Fruit fly (Drosophila melanogaster) whole organism, embryonic: ENCODE results near the gene Amacr.

ENCODE experiments used
- Atf3 ChIP-seq: fragments of 200-800 bp; sonication (Bioruptor generic); optimal IDR thresholded peaks from 3 replicates; lab custom pipeline; 2016; ENCODE audit warnings: missing biosample characterization, missing genetic modification characterization
- Blimp-1 ChIP-seq: fragments of 200-800 bp; sonication (Bioruptor generic); optimal IDR thresholded peaks from 3 replicates; lab custom pipeline; 2018; ENCODE audit warnings: missing biosample characterization, missing genetic modification characterization, mild to moderate bottlenecking, moderate library complexity, missing genetic modification reagents
- CG12104 ChIP-seq: fragments of 200-800 bp; sonication (Bioruptor generic); optimal IDR thresholded peaks from 3 replicates; lab custom pipeline; 2016; ENCODE audit warnings: missing biosample characterization, missing genetic modification characterization
- CG12236 ChIP-seq: fragments of 200-800 bp; sonication (Bioruptor generic); optimal IDR thresholded peaks from 2 replicates; lab custom pipeline; 2016; ENCODE audit warnings: missing biosample characterization, missing genetic modification characterization
- CG12769 ChIP-seq: fragments of 200-800 bp; sonication (Bioruptor generic); optimal IDR thresholded peaks from 2 replicates; lab custom pipeline; 2019; ENCODE audit warnings: missing biosample characterization, mild to moderate bottlenecking, missing genetic modification characterization, moderate library complexity
- CG13123 ChIP-seq: fragments of 200-800 bp; sonication (Bioruptor generic); optimal IDR thresholded peaks from 2 replicates; lab custom pipeline; 2016; ENCODE audit warnings: missing biosample characterization, missing genetic modification characterization
- CG18599 ChIP-seq: fragments of 200-800 bp; sonication (Bioruptor generic); optimal IDR thresholded peaks from 3 replicates; lab custom pipeline; 2017; ENCODE audit warnings: missing biosample characterization, missing genetic modification characterization, mild to moderate bottlenecking, moderate library complexity, missing genetic modification reagents
- CG30020 ChIP-seq: fragments of 200-800 bp; optimal IDR thresholded peaks from 2 replicates; lab custom pipeline; 2019; ENCODE audit warnings: missing biosample characterization, mild to moderate bottlenecking, missing genetic modification characterization, moderate library complexity
- CG32767 ChIP-seq: fragments of 200-800 bp; sonication (Bioruptor generic); IDR thresholded peaks from 2 replicates; pipeline ENCODE4 v1.3.6; 2022; ENCODE audit warnings: missing biosample characterization, missing genetic modification characterization
- CG4730 ChIP-seq: fragments of 200-800 bp; sonication (Bioruptor generic); IDR thresholded peaks from 2 replicates; pipeline ENCODE4 v1.3.6; 2022; ENCODE audit warnings: missing biosample characterization, missing genetic modification characterization
- CG6272 ChIP-seq: fragments of 200-800 bp; sonication (Bioruptor generic); IDR thresholded peaks from 2 replicates; pipeline ENCODE4 v1.3.6; 2022; ENCODE audit warnings: missing biosample characterization, missing genetic modification characterization
- CG6765 ChIP-seq: fragments of 200-800 bp; sonication (Bioruptor generic); optimal IDR thresholded peaks from 3 replicates; lab custom pipeline; 2017; ENCODE audit warnings: missing biosample characterization, mild to moderate bottlenecking, missing genetic modification characterization
- CG6813 ChIP-seq: fragments of 200-800 bp; sonication (Bioruptor generic); optimal IDR thresholded peaks from 2 replicates; lab custom pipeline; 2017; ENCODE audit warnings: missing biosample characterization, missing genetic modification characterization, mild to moderate bottlenecking, moderate library complexity, missing genetic modification reagents
- CG8089 ChIP-seq: fragments of 200-800 bp; sonication (Bioruptor generic); optimal IDR thresholded peaks from 3 replicates; lab custom pipeline; 2016; ENCODE audit warnings: missing biosample characterization, missing genetic modification characterization
- CG8281 ChIP-seq: fragments of 200-800 bp; sonication (Bioruptor generic); optimal IDR thresholded peaks from 2 replicates; lab custom pipeline; 2018; ENCODE audit warnings: missing biosample characterization, mild to moderate bottlenecking, missing genetic modification characterization, moderate library complexity
- CG8765 ChIP-seq: fragments of 200-800 bp; sonication (Bioruptor generic); IDR thresholded peaks from 2 replicates; pipeline ENCODE4 v1.3.6; 2022; ENCODE audit warnings: missing biosample characterization, missing genetic modification characterization
- CrebB ChIP-seq: fragments of 200-800 bp; sonication (Bioruptor generic); optimal IDR thresholded peaks from 3 replicates; lab custom pipeline; 2018; ENCODE audit warnings: missing biosample characterization, mild to moderate bottlenecking, missing genetic modification characterization
- D ChIP-seq, 2 experiments: fragments of 200-800 bp in 1 of 2; fragments of >200 bp in 1 of 2; sonication (Bioruptor generic) in 1 of 2; optimal IDR thresholded peaks; 2 replicates in 1 of 2; 3 replicates in 1 of 2; lab custom pipeline; 2017; ENCODE audit warnings: mild to moderate bottlenecking in 1 of 2, missing biosample characterization in 1 of 2, missing genetic modification characterization in 1 of 2, missing genetic modification reagents in 1 of 2
- Dp ChIP-seq: fragments of 200-800 bp; sonication (Bioruptor generic); optimal IDR thresholded peaks from 2 replicates; lab custom pipeline; 2018; ENCODE audit warnings: missing biosample characterization, mild to moderate bottlenecking, missing genetic modification characterization, moderate library complexity
- Elba2 ChIP-seq: fragments of 200-800 bp; sonication (Bioruptor generic); optimal IDR thresholded peaks from 3 replicates; lab custom pipeline; 2016; ENCODE audit warnings: missing biosample characterization, missing genetic modification characterization
- H15 ChIP-seq: fragments of 200-800 bp; sonication (Bioruptor generic); IDR thresholded peaks from 3 replicates; pipeline ENCODE4 v1.3.6; 2022; ENCODE audit warnings: missing biosample characterization, missing genetic modification characterization
- Hand ChIP-seq: fragments of 200-800 bp; sonication (Bioruptor generic); optimal IDR thresholded peaks from 2 replicates; lab custom pipeline; 2017; ENCODE audit warnings: mild to moderate bottlenecking, missing biosample characterization, missing genetic modification reagents, missing genetic modification characterization
- Hmr ChIP-seq: fragments of 200-800 bp; sonication (Bioruptor generic); optimal IDR thresholded peaks from 3 replicates; lab custom pipeline; 2017; ENCODE audit warnings: mild to moderate bottlenecking, missing biosample characterization, missing genetic modification reagents, missing genetic modification characterization
- Jarid2 ChIP-seq: fragments of 200-800 bp; sonication (Bioruptor generic); optimal IDR thresholded peaks from 3 replicates; lab custom pipeline; 2017; ENCODE audit warnings: mild to moderate bottlenecking, missing biosample characterization, missing genetic modification reagents, missing genetic modification characterization
- MESR4 ChIP-seq: fragments of 200-800 bp; sonication (Bioruptor generic); optimal IDR thresholded peaks from 2 replicates; lab custom pipeline; 2018; ENCODE audit warnings: missing biosample characterization, mild to moderate bottlenecking, missing genetic modification characterization, moderate library complexity
- Sin3A ChIP-seq: fragments of >200 bp; optimal IDR thresholded peaks from 2 replicates; lab custom pipeline; 2018
- Taf1 ChIP-seq: fragments of 200-800 bp; sonication (Bioruptor generic); IDR thresholded peaks from 2 replicates; pipeline ENCODE4 v1.3.6; 2022; ENCODE audit warnings: missing biosample characterization, missing genetic modification characterization
- ac ChIP-seq: fragments of 200-800 bp; sonication (Bioruptor generic); optimal IDR thresholded peaks from 3 replicates; lab custom pipeline; 2017; ENCODE audit warnings: missing biosample characterization, mild to moderate bottlenecking, missing genetic modification characterization
- bcd ChIP-seq: fragments of 200-800 bp; sonication (Bioruptor generic); optimal IDR thresholded peaks from 2 replicates; lab custom pipeline; 2017; ENCODE audit warnings: missing biosample characterization, mild to moderate bottlenecking, missing genetic modification characterization
- bowl ChIP-seq: fragments of 200-800 bp; sonication (Bioruptor generic); IDR thresholded peaks from 2 replicates; pipeline ENCODE4 v1.3.6; 2022; ENCODE audit warnings: missing biosample characterization, missing genetic modification characterization
- chinmo ChIP-seq: fragments of 200-800 bp; sonication (Bioruptor generic); IDR thresholded peaks from 4 replicates; pipeline ENCODE4 v1.3.6; 2022; ENCODE audit warnings: missing biosample characterization, missing genetic modification characterization; ENCODE audit not compliant: partially characterized antibody
- chm ChIP-seq: fragments of 200-800 bp; sonication (Bioruptor generic); IDR thresholded peaks from 2 replicates; pipeline ENCODE4 v1.3.6; 2022; ENCODE audit warnings: missing biosample characterization, missing genetic modification characterization
- dpn ChIP-seq, 2 experiments: fragments of 200-800 bp; sonication (Bioruptor generic); optimal IDR thresholded peaks; 3 replicates each; lab custom pipeline; 2016; ENCODE audit warnings: missing biosample characterization in 2 of 2, missing genetic modification characterization in 2 of 2
- ems ChIP-seq: fragments of 200-800 bp; sonication (Bioruptor generic); optimal IDR thresholded peaks from 3 replicates; lab custom pipeline; 2016; ENCODE audit warnings: missing biosample characterization, missing genetic modification characterization
- grn ChIP-seq: fragments of 200-800 bp; sonication (Bioruptor generic); optimal IDR thresholded peaks from 3 replicates; lab custom pipeline; 2017; ENCODE audit warnings: missing biosample characterization, missing genetic modification characterization
- gt ChIP-seq: fragments of 200-800 bp; sonication (Bioruptor generic); IDR thresholded peaks from 2 replicates; pipeline ENCODE4 v1.3.6; 2022; ENCODE audit warnings: missing biosample characterization, missing genetic modification characterization
- hb ChIP-seq: fragments of 200-800 bp; sonication (Bioruptor generic); IDR thresholded peaks from 3 replicates; pipeline ENCODE4 v1.3.6; 2022; ENCODE audit warnings: missing biosample characterization, missing genetic modification characterization; ENCODE audit not compliant: partially characterized antibody
- hbn ChIP-seq: fragments of 200-800 bp; sonication (Bioruptor generic); IDR thresholded peaks from 2 replicates; pipeline ENCODE4 v1.3.6; 2022; ENCODE audit warnings: missing biosample characterization, missing genetic modification characterization; ENCODE audit not compliant: partially characterized antibody
- her ChIP-seq: fragments of 200-800 bp; sonication (Bioruptor generic); optimal IDR thresholded peaks from 2 replicates; lab custom pipeline; 2016; ENCODE audit warnings: missing biosample characterization, missing genetic modification characterization
- nau ChIP-seq: fragments of 200-800 bp; sonication (Bioruptor generic); optimal IDR thresholded peaks from 3 replicates; lab custom pipeline; 2017; ENCODE audit warnings: missing biosample characterization, mild to moderate bottlenecking, missing genetic modification characterization, missing genetic modification reagents
- peb ChIP-seq: fragments of 200-800 bp; sonication (Bioruptor generic); IDR thresholded peaks from 2 replicates; pipeline ENCODE4 v1.3.6; 2022; ENCODE audit warnings: missing biosample characterization, missing genetic modification characterization
- pfk ChIP-seq: fragments of 200-800 bp; sonication (Bioruptor generic); optimal IDR thresholded peaks from 2 replicates; lab custom pipeline; 2018; ENCODE audit warnings: missing biosample characterization, mild to moderate bottlenecking, missing genetic modification characterization, moderate library complexity
- pita ChIP-seq: fragments of 200-800 bp; sonication (Bioruptor generic); optimal IDR thresholded peaks from 2 replicates; lab custom pipeline; 2017; ENCODE audit warnings: missing biosample characterization, mild to moderate bottlenecking, missing genetic modification characterization
- row ChIP-seq: fragments of 200-800 bp; sonication (Bioruptor generic); IDR thresholded peaks from 3 replicates; pipeline ENCODE4 v1.3.6; 2022; ENCODE audit warnings: missing biosample characterization, missing genetic modification characterization
- sd ChIP-seq: fragments of 200-800 bp; sonication (Bioruptor generic); optimal IDR thresholded peaks from 3 replicates; lab custom pipeline; 2018; ENCODE audit warnings: missing biosample characterization, mild to moderate bottlenecking, missing genetic modification characterization, moderate library complexity
- sisA ChIP-seq: fragments of 200-800 bp; sonication (Bioruptor generic); IDR thresholded peaks from 2 replicates; pipeline ENCODE4 v1.3.6; 2022; ENCODE audit warnings: missing biosample characterization, missing genetic modification characterization
- so ChIP-seq: fragments of 200-800 bp; sonication (Bioruptor generic); IDR thresholded peaks from 3 replicates; pipeline ENCODE4 v1.3.6; 2022; ENCODE audit warnings: missing biosample characterization, missing genetic modification characterization
- tgo ChIP-seq: fragments of 200-800 bp; sonication (Bioruptor generic); IDR thresholded peaks from 3 replicates; pipeline ENCODE4 v1.3.6; 2022; ENCODE audit warnings: missing biosample characterization, missing genetic modification characterization
- tna ChIP-seq: fragments of 200-800 bp; sonication (Bioruptor generic); IDR thresholded peaks from 2 replicates; pipeline ENCODE4 v1.3.6; 2022; ENCODE audit warnings: missing biosample characterization, missing genetic modification characterization; ENCODE audit not compliant: partially characterized antibody

The Amacr gene

dm6 chr2L:20787271-20787791 is 35.2 kb upstream of the Amacr start, which contains the start of gene Pomp (continued):
- peak; percentile 69 for TF ChIP-seq nau (GFP tag; lab: Kevin White, UChicago)
- peak; percentile 92 for TF ChIP-seq CG18599 (GFP tag; lab: Kevin White, UChicago)
- TF ChIP-seq so (GFP tag; lab: Robert Waterston, UW) = peak; percentile 89
- TF ChIP-seq CG13123 (GFP tag; lab: Kevin White, UChicago) = peak; percentile 70
- TF ChIP-seq row (GFP tag; lab: Robert Waterston, UW) = peak; percentile 90
- peak; percentile 70 for TF ChIP-seq CG12104 (GFP tag; lab: Kevin White, UChicago)
- TF ChIP-seq CG4730 (GFP tag; lab: Robert Waterston, UW) = peak; percentile 87
- TF ChIP-seq pita (GFP tag; lab: Kevin White, UChicago) = peak; percentile 95
- TF ChIP-seq CG6765 (GFP tag; lab: Kevin White, UChicago) = peak; percentile 79
- TF ChIP-seq Hand (GFP tag; lab: Kevin White, UChicago) = peak; percentile 23
- peak; percentile 78 for TF ChIP-seq MESR4 (GFP tag; lab: Kevin White, UChicago)
- TF ChIP-seq CG8765 (GFP tag; lab: Robert Waterston, UW) = peak; percentile 73
- peak; percentile 63; the same call in 2 of the 3 replicates for TF ChIP-seq hb (GFP tag; lab: Robert Waterston, UW)
- peak; percentile 89 for TF ChIP-seq H15 (GFP tag; lab: Robert Waterston, UW)
- peak; percentile 79 for TF ChIP-seq peb (GFP tag; lab: Robert Waterston, UW)
- peak; percentile 84 for TF ChIP-seq Blimp-1 (GFP tag; lab: Kevin White, UChicago)
- peak; percentile 90 for TF ChIP-seq tgo
- TF ChIP-seq Sin3A (lab: Kevin White, UChicago) = no peak
- peak; percentile 53; the same call in 1 of the 2 replicates for TF ChIP-seq CG32767 (GFP tag; lab: Robert Waterston, UW)
- peak; percentile 80 for TF ChIP-seq CG6813 (GFP tag; lab: Kevin White, UChicago)
- TF ChIP-seq sd (tag; lab: Kevin White, UChicago) = peak; percentile 90
- no peak; the same call in 1 of the 2 replicates for TF ChIP-seq hbn (GFP tag; lab: Robert Waterston, UW)
- TF ChIP-seq her (GFP tag; lab: Kevin White, UChicago) = no peak
- TF ChIP-seq bcd (GFP tag; lab: Kevin White, UChicago) = peak; percentile 88
- peak; percentile 69 for TF ChIP-seq Jarid2 (GFP tag; lab: Kevin White, UChicago)
- peak; percentile 30 for TF ChIP-seq grn (GFP tag; lab: Kevin White, UChicago)
- TF ChIP-seq CrebB (tag; lab: Kevin White, UChicago) = peak; percentile 69
- no peak for TF ChIP-seq Elba2 (GFP tag; lab: Kevin White, UChicago)
- 0 out of 4 replicates have a peak, but pooled peaks have one; percentile 53 for TF ChIP-seq chinmo
- TF ChIP-seq dpn (GFP tag; optimal IDR thresholded peaks at IDR 0.05; lab: Kevin White, UChicago) = peak; percentile 72 to 88
- TF ChIP-seq ac (GFP tag; lab: Kevin White, UChicago) = no peak
- TF ChIP-seq CG30020 (tag; lab: Kevin White, UChicago) = peak; percentile 31
- no peak for TF ChIP-seq pfk (GFP tag; lab: Kevin White, UChicago)
- peak; percentile 64 for TF ChIP-seq gt
- TF ChIP-seq CG12236 (GFP tag; lab: Kevin White, UChicago) = no peak
- peak; percentile 89 for TF ChIP-seq Hmr
- peak; percentile 90 for TF ChIP-seq CG12769 (tag; lab: Kevin White, UChicago)
- peak; percentile 44 for TF ChIP-seq CG8281 (tag; lab: Kevin White, UChicago)
- peak; percentile 14 for TF ChIP-seq Atf3 (GFP tag; lab: Kevin White, UChicago)
- TF ChIP-seq CG8089 (GFP tag; lab: Kevin White, UChicago) = peak; percentile 0
- TF ChIP-seq Taf1 (GFP tag; lab: Robert Waterston, UW) = peak; percentile 44; the same call in 1 of the 2 replicates
- no peak for TF ChIP-seq D (optimal IDR thresholded peaks at IDR 0.05; lab: Kevin White, UChicago)
- TF ChIP-seq D (GFP tag; optimal IDR thresholded peaks at IDR 0.05; lab: Kevin White, UChicago) = peak; percentile 73
- TF ChIP-seq CG6272 = peak; percentile 85
- TF ChIP-seq sisA = peak; percentile 80
- TF ChIP-seq ems = peak; percentile 53
- TF ChIP-seq bowl (GFP tag; lab: Robert Waterston, UW) = peak; percentile 60; the same call in 1 of the 2 replicates
- TF ChIP-seq chm = peak; percentile 72
- peak; percentile 46; the same call in 1 of the 2 replicates for TF ChIP-seq tna (GFP tag; lab: Robert Waterston, UW)
- peak; percentile 48 for TF ChIP-seq Dp (GFP tag; lab: Kevin White, UChicago)
